Worm (Caenorhabditis elegans): ENCODE data around the gene Y73B6BL.270.

DNA sequence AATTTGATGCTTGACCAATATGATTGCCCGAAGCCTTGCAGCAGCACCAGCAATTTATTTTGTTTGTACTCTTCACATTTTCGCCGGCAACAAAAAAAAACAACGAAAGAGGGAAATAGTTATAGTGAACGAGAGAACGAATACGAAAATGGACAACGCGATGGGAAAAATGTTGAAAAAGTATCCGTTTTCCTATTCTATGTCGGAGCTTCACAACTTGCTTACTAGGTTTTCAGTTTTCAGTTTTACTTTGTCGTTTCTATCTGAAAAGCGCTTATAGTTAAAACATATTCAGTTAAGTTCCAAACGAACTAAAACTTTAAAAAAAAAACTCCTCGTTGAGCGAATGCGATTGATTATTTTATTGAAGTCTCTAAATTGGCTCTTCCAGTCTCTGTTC lies 36.9 kb upstream of the Y73B6BL.270 start:
- no peak for TF ChIP-seq elt-3 (tag; optimal IDR thresholded peaks at IDR 0.05)
- no peak for TF ChIP-seq pha-4 (tag; optimal IDR thresholded peaks at IDR 0.05)
- TF ChIP-seq hlh-1 (tag; optimal IDR thresholded peaks at IDR 0.05): no peak
- no peak for TF ChIP-seq nhr-76 (tag; optimal IDR thresholded peaks at IDR 0.05)
- TF ChIP-seq lsy-2 (tag; optimal IDR thresholded peaks at IDR 0.05): no peak
